Fruit fly (Drosophila melanogaster) whole organism, wandering third instar larva: Measurements from ENCODE around the gene CG33927.

Experiments used
- Abd-B ChIP-seq: fragments of >200 bp; optimal IDR thresholded peaks from 2 replicates; lab custom pipeline; 2017; ENCODE audit warnings: missing biosample characterization, missing genetic modification characterization
- CG32264 ChIP-seq: fragments of 200-800 bp; sonication (Bioruptor generic); optimal IDR thresholded peaks from 2 replicates; lab custom pipeline; 2016; ENCODE audit warnings: missing biosample characterization, missing genetic modification characterization
- CG9705 ChIP-seq: fragments of 200-800 bp; sonication (Bioruptor generic); optimal IDR thresholded peaks from 2 replicates; lab custom pipeline; 2018; ENCODE audit warnings: missing biosample characterization, mild to moderate bottlenecking, missing genetic modification characterization
- Dfd ChIP-seq: fragments of >200 bp; optimal IDR thresholded peaks from 2 replicates; lab custom pipeline; 2017; ENCODE audit warnings: missing biosample characterization, missing genetic modification characterization
- Hnf4 ChIP-seq: fragments of 200-800 bp; sonication (Bioruptor generic); optimal IDR thresholded peaks from 2 replicates; lab custom pipeline; 2016; ENCODE audit warnings: missing biosample characterization, mild to moderate bottlenecking, missing genetic modification characterization
- Hr78 ChIP-seq: fragments of >200 bp; optimal IDR thresholded peaks from 2 replicates; lab custom pipeline; 2017; ENCODE audit warnings: missing biosample characterization, missing genetic modification characterization
- Jra ChIP-seq: sonication (Bioruptor generic); optimal IDR thresholded peaks from 2 replicates; lab custom pipeline; 2016; ENCODE audit warnings: missing biosample characterization, missing genetic modification characterization
- Myc ChIP-seq: fragments of >200 bp; optimal IDR thresholded peaks from 2 replicates; lab custom pipeline; 2017
- N ChIP-seq: fragments of >200 bp; optimal IDR thresholded peaks from 2 replicates; lab custom pipeline; 2018; ENCODE audit warnings: missing biosample characterization, missing external identifiers, missing genetic modification characterization
- OdsH ChIP-seq: fragments of 200-800 bp; sonication (Bioruptor generic); optimal IDR thresholded peaks from 2 replicates; lab custom pipeline; 2016; ENCODE audit warnings: missing biosample characterization, mild to moderate bottlenecking, missing genetic modification characterization
- ey ChIP-seq: fragments of 200-800 bp; sonication (Bioruptor generic); optimal IDR thresholded peaks from 2 replicates; lab custom pipeline; 2016; ENCODE audit warnings: missing biosample characterization, missing genetic modification characterization
- jim ChIP-seq: fragments of 175-275, 200-325 bp; sonication (Bioruptor generic); optimal IDR thresholded peaks from 2 replicates; lab custom pipeline; 2016; ENCODE audit warnings: missing biosample characterization, mild to moderate bottlenecking, missing genetic modification characterization
- pan ChIP-seq: fragments of >200 bp; optimal IDR thresholded peaks from 2 replicates; lab custom pipeline; 2017

dm6 chr3R:4731828-4732657 lies 41.6 kb upstream of the CG33927 start, which contains the start of gene Nep2:
- TF ChIP-seq Jra (peak; percentile 1), OdsH (GFP tag; lab: Kevin White, UChicago) (peak; percentile 14), CG9705 (GFP tag; lab: Kevin White, UChicago) (no peak), ey (peak; percentile 39), pan (lab: Kevin White, UChicago) (no peak), Hr78 (GFP tag; lab: Kevin White, UChicago) (no peak), N (GFP tag; lab: Kevin White, UChicago) (no peak), Dfd (GFP tag; lab: Kevin White, UChicago) (no peak), jim (no peak), Abd-B (no peak), Hnf4 (GFP tag; lab: Kevin White, UChicago) (peak; percentile 17), CG32264 (GFP tag; lab: Kevin White, UChicago) (no peak), Myc (lab: Kevin White, UChicago) (no peak)
